Worm (Caenorhabditis elegans) whole organism, L4/young adult: ENCODE results near the gene rde-12.

Experiments
- W03F9.2 ChIP-seq: fragments of 150-350 bp; optimal IDR thresholded peaks from 2 replicates; lab custom pipeline; 2014; ENCODE audit warnings: missing biosample characterization, missing genetic modification characterization
- dao-5 ChIP-seq: sonication (generic microtip); optimal IDR thresholded peaks from 2 replicates; lab custom pipeline; 2016; ENCODE audit warnings: missing genotype, missing genetic modification characterization, moderate library complexity, missing compliant biosample characterization
- him-1 ChIP-seq: sonication (generic microtip); optimal IDR thresholded peaks from 2 replicates; lab custom pipeline; 2016; ENCODE audit warnings: missing genotype, missing genetic modification reagents, missing genetic modification characterization, missing compliant biosample characterization

- TF ChIP-seq W03F9.2 (no peak), him-1 (tag; lab: Kevin White, UChicago) (no peak), dao-5 (tag; lab: Kevin White, UChicago) (no peak)
Observed at ce11 chrV:13624424-13624823, 40.8 kb upstream of the rde-12 start, which contains the start of gene F53F4.11.
